Fruit fly (Drosophila melanogaster): ENCODE measurements around the gene Reps.
A peak's percentile ranks its signal among the peaks of the same experiment; 100 is the strongest.

Reps gene

dm6 chr2L:11113011-11113528 lies 6.6 kb upstream of the Reps start, which contains the start of gene Idua (continued):
- TF ChIP-seq CG14014 (GFP tag; IDR thresholded peaks at IDR 0.05), result peak; percentile 77
- TF ChIP-seq CG14667 (GFP tag; IDR thresholded peaks at IDR 0.05), result peak; percentile 53
- peak; percentile 48 for TF ChIP-seq CG14710 (tag; optimal IDR thresholded peaks at IDR 0.05)
- TF ChIP-seq twi (tag; optimal IDR thresholded peaks at IDR 0.05), result no peak
- TF ChIP-seq Max (GFP tag; optimal IDR thresholded peaks at IDR 0.05), result peak; percentile 58
- no peak for TF ChIP-seq CG10565 (GFP tag; optimal IDR thresholded peaks at IDR 0.05)
- peak; percentile 53 for TF ChIP-seq CG12104 (GFP tag; optimal IDR thresholded peaks at IDR 0.05)
- TF ChIP-seq CG32767 (GFP tag; IDR thresholded peaks at IDR 0.05), result peak; percentile 41; the same call in 1 of the 2 replicates
- TF ChIP-seq CG12219 (GFP tag; optimal IDR thresholded peaks at IDR 0.05), result peak; percentile 66
- no peak for TF ChIP-seq CHES-1-like (GFP tag; optimal IDR thresholded peaks at IDR 0.05)
- TF ChIP-seq tgo (GFP tag; IDR thresholded peaks at IDR 0.05), result peak; percentile 57
- no peak for TF ChIP-seq prd (optimal IDR thresholded peaks at IDR 0.05)
- peak; percentile 58 for TF ChIP-seq prd (GFP tag; IDR thresholded peaks at IDR 0.05)
- TF ChIP-seq CG9437 (GFP tag; optimal IDR thresholded peaks at IDR 0.05), result peak; percentile 57
- TF ChIP-seq CG1602 (GFP tag; optimal IDR thresholded peaks at IDR 0.05), result peak; percentile 21
- no peak for TF ChIP-seq caup (GFP tag; optimal IDR thresholded peaks at IDR 0.05; ENCODE audit: severe bottlenecking)
- peak; percentile 70; the same call in 1 of the 2 replicates for TF ChIP-seq Rfx (GFP tag; IDR thresholded peaks at IDR 0.05)
- TF ChIP-seq sna (GFP tag; IDR thresholded peaks at IDR 0.05; ENCODE audit: partially characterized antibody), result no peak
- TF ChIP-seq fd3F (GFP tag; optimal IDR thresholded peaks at IDR 0.05), result peak; percentile 53
- TF ChIP-seq Hand (GFP tag; optimal IDR thresholded peaks at IDR 0.05), result peak; percentile 86
- peak; percentile 50 for TF ChIP-seq CG2875 (GFP tag; optimal IDR thresholded peaks at IDR 0.05)
- TF ChIP-seq B-H2 (GFP tag; optimal IDR thresholded peaks at IDR 0.05), result peak; percentile 57
- no peak for TF ChIP-seq p53 (GFP tag; optimal IDR thresholded peaks at IDR 0.05)
- TF ChIP-seq schlank (tag; optimal IDR thresholded peaks at IDR 0.05), result peak; percentile 28
- no peak for TF ChIP-seq zen2 (GFP tag; IDR thresholded peaks at IDR 0.05; ENCODE audit: partially characterized antibody)
- peak in 1 of 2 experiments; percentile 62 for TF ChIP-seq dpn (GFP tag; optimal IDR thresholded peaks at IDR 0.05)
- peak; percentile 69 for TF ChIP-seq Gug (GFP tag; IDR thresholded peaks at IDR 0.05)
- TF ChIP-seq CG1233 (GFP tag; optimal IDR thresholded peaks at IDR 0.05), result peak; percentile 58
- TF ChIP-seq CG17385 (GFP tag; optimal IDR thresholded peaks at IDR 0.05), result peak; percentile 73
- peak; percentile 81 for TF ChIP-seq CoRest (tag; optimal IDR thresholded peaks at IDR 0.05)
- no peak for TF ChIP-seq hkb (optimal IDR thresholded peaks at IDR 0.05)
- peak; percentile 81 for TF ChIP-seq hkb (GFP tag; IDR thresholded peaks at IDR 0.05)
- TF ChIP-seq PHDP (tag; optimal IDR thresholded peaks at IDR 0.05), result peak; percentile 76
- peak; percentile 13 for TF ChIP-seq CG2202 (tag; optimal IDR thresholded peaks at IDR 0.05)
- TF ChIP-seq D (optimal IDR thresholded peaks at IDR 0.05), result no peak
- peak; percentile 76 for TF ChIP-seq D (GFP tag; optimal IDR thresholded peaks at IDR 0.05)
- TF ChIP-seq CG2712 (tag; optimal IDR thresholded peaks at IDR 0.05), result no peak
- TF ChIP-seq unc-4 (GFP tag; IDR thresholded peaks at IDR 0.05; ENCODE audit: partially characterized antibody), result no peak
- TF ChIP-seq Hr39 (optimal IDR thresholded peaks at IDR 0.05), result no peak
- TF ChIP-seq zfh2 (GFP tag; optimal IDR thresholded peaks at IDR 0.05), result peak; percentile 20
- no peak for TF ChIP-seq CG11398 (GFP tag; optimal IDR thresholded peaks at IDR 0.05)
- peak; percentile 37; the same call in 1 of the 3 replicates for TF ChIP-seq Dbx (GFP tag; IDR thresholded peaks at IDR 0.05)
- no peak for TF ChIP-seq Usf (GFP tag; optimal IDR thresholded peaks at IDR 0.05)
- peak; percentile 39; the same call in 1 of the 2 replicates for TF ChIP-seq al (GFP tag; IDR thresholded peaks at IDR 0.05)
- peak; percentile 63 for TF ChIP-seq Dek (tag; optimal IDR thresholded peaks at IDR 0.05)
- no peak for TF ChIP-seq hbn (GFP tag; IDR thresholded peaks at IDR 0.05; ENCODE audit: partially characterized antibody)
- no peak for TF ChIP-seq CG33213 (GFP tag; optimal IDR thresholded peaks at IDR 0.05)
- peak; percentile 44 for TF ChIP-seq CG10274 (GFP tag; optimal IDR thresholded peaks at IDR 0.05)
- peak; percentile 65 for TF ChIP-seq Hey (tag; optimal IDR thresholded peaks at IDR 0.05)
- peak; percentile 40; the same call in 1 of the 2 replicates for TF ChIP-seq gsb (GFP tag; IDR thresholded peaks at IDR 0.05)
- no peak for TF ChIP-seq slp2 (GFP tag; optimal IDR thresholded peaks at IDR 0.05)

All from whole organism, embryonic.